Worm (Caenorhabditis elegans) whole organism, late embryonic: ENCODE results near the gene T04A8.7.

ENCODE experiments used
- F13H6.1 ChIP-seq: sonication (generic microtip); optimal IDR thresholded peaks from 2 replicates; lab custom pipeline; 2016; ENCODE audit warnings: missing genetic modification characterization, missing compliant biosample characterization
- K02D7.2 ChIP-seq: sonication (generic microtip); optimal IDR thresholded peaks from 2 replicates; lab custom pipeline; 2017; ENCODE audit warnings: mild to moderate bottlenecking, missing genetic modification characterization, missing compliant biosample characterization
- ama-1 ChIP-seq: fragments of 150-350 bp; optimal IDR thresholded peaks from 2 replicates; lab custom pipeline; 2014
- che-1 ChIP-seq: sonication (generic microtip); optimal IDR thresholded peaks from 2 replicates; lab custom pipeline; 2016; ENCODE audit warnings: mild to moderate bottlenecking, missing genetic modification characterization, missing compliant biosample characterization
- fax-1 ChIP-seq: sonication (generic microtip); optimal IDR thresholded peaks from 2 replicates; lab custom pipeline; 2016; ENCODE audit warnings: missing genotype, missing genetic modification characterization, missing compliant biosample characterization
- fkh-10 ChIP-seq: fragments of 150-350 bp; optimal IDR thresholded peaks from 2 replicates; lab custom pipeline; 2014; ENCODE audit warnings: missing biosample characterization, missing genetic modification reagents, missing genetic modification characterization
- lin-11 ChIP-seq: fragments of 200-800 bp; sonication (Bioruptor generic); optimal IDR thresholded peaks from 2 replicates; lab custom pipeline; 2018; ENCODE audit warnings: mild to moderate bottlenecking, missing genetic modification characterization, missing compliant biosample characterization
- madf-2 ChIP-seq: sonication (generic microtip); optimal IDR thresholded peaks from 2 replicates; lab custom pipeline; 2017; ENCODE audit warnings: missing genetic modification characterization, missing compliant biosample characterization
- nhr-11 ChIP-seq: fragments of 150-350 bp; optimal IDR thresholded peaks from 2 replicates; lab custom pipeline; 2014; ENCODE audit warnings: missing biosample characterization, missing genetic modification characterization
- pha-2 ChIP-seq: sonication (generic microtip); optimal IDR thresholded peaks from 2 replicates; lab custom pipeline; 2017; ENCODE audit warnings: mild to moderate bottlenecking, missing genetic modification characterization, missing compliant biosample characterization
- pqm-1 ChIP-seq: sonication (generic microtip); optimal IDR thresholded peaks from 2 replicates; lab custom pipeline; 2016; ENCODE audit warnings: missing genetic modification characterization, missing compliant biosample characterization

- no peak for TF ChIP-seq fax-1 (tag; lab: Kevin White, UChicago)
- TF ChIP-seq nhr-11 (tag; lab: Kevin White, UChicago): no peak
- TF ChIP-seq pqm-1 (tag; lab: Kevin White, UChicago): no peak
- TF ChIP-seq ama-1 (lab: Kevin White, UChicago): no peak
- TF ChIP-seq lin-11: no peak
- TF ChIP-seq madf-2 (tag; lab: Kevin White, UChicago): no peak
- no peak for TF ChIP-seq pha-2 (tag; lab: Kevin White, UChicago)
- no peak for TF ChIP-seq F13H6.1 (tag; lab: Kevin White, UChicago)
- no peak for TF ChIP-seq fkh-10 (GFP tag; lab: Kevin White, UChicago)
- TF ChIP-seq K02D7.2 (tag; lab: Kevin White, UChicago): no peak
- no peak for TF ChIP-seq che-1
These were observed 45.2 kb upstream of the T04A8.7 start, which contains the start of gene ppm-2 for ce11 chrIII:4649811-4650544.
